Worm (Caenorhabditis elegans) whole organism, young adult: ENCODE results near the gene F55G7.1.

Experiments
- B0019.2 ChIP-seq: fragments of 200-800 bp; sonication (Bioruptor generic); conservative IDR thresholded peaks from 2 replicates; pipeline ENCODE4 v1.3.6; 2022; ENCODE audit warnings: missing genetic modification reagents, missing genetic modification characterization, missing compliant biosample characterization
- B0336.3 ChIP-seq: fragments of 200-800 bp; sonication (Bioruptor generic); IDR thresholded peaks from 2 replicates; pipeline ENCODE4 v1.3.6; 2022; ENCODE audit warnings: missing genetic modification characterization, missing compliant biosample characterization
- C06A6.2 ChIP-seq: fragments of 200-800 bp; sonication (Bioruptor generic); conservative IDR thresholded peaks from 2 replicates; pipeline ENCODE4 v1.3.6; 2022; ENCODE audit warnings: missing genetic modification characterization, missing compliant biosample characterization
- F10E7.11 ChIP-seq: sonication (generic microtip); optimal IDR thresholded peaks from 2 replicates; lab custom pipeline; 2017; ENCODE audit warnings: mild to moderate bottlenecking, missing genetic modification characterization, moderate library complexity, missing compliant biosample characterization
- F49E8.2 ChIP-seq: sonication (generic microtip); optimal IDR thresholded peaks from 3 replicates; lab custom pipeline; 2017; ENCODE audit warnings: missing genetic modification characterization, mild to moderate bottlenecking, missing compliant biosample characterization, antibody characterized with exemption, moderate library complexity; ENCODE audit not compliant: insufficient read depth
- F52B5.7 ChIP-seq: sonication (generic microtip); optimal IDR thresholded peaks from 2 replicates; lab custom pipeline; 2016; ENCODE audit warnings: mild to moderate bottlenecking, missing genetic modification characterization, missing compliant biosample characterization
- F55B11.4 ChIP-seq: sonication (generic microtip); optimal IDR thresholded peaks from 2 replicates; lab custom pipeline; 2016; ENCODE audit warnings: missing compliant biosample characterization, missing genetic modification characterization, borderline replicate concordance; ENCODE audit not compliant: insufficient read depth
- F57C9.4 ChIP-seq: sonication (generic microtip); optimal IDR thresholded peaks from 2 replicates; lab custom pipeline; 2017; ENCODE audit warnings: mild to moderate bottlenecking, missing genetic modification characterization, missing compliant biosample characterization
- K12H6.12 ChIP-seq: fragments of 200-800 bp; sonication (Bioruptor generic); optimal IDR thresholded peaks from 2 replicates; lab custom pipeline; 2018; ENCODE audit warnings: mild to moderate bottlenecking, missing genetic modification characterization, missing compliant biosample characterization
- T07F8.4 ChIP-seq: sonication (generic microtip); optimal IDR thresholded peaks from 2 replicates; lab custom pipeline; 2016; ENCODE audit warnings: mild to moderate bottlenecking, missing genetic modification characterization, moderate library complexity, missing compliant biosample characterization
- Y53G8AR.9 ChIP-seq: fragments of 200-800 bp; sonication (Bioruptor generic); conservative IDR thresholded peaks from 2 replicates; pipeline ENCODE4 v1.3.6; 2022; ENCODE audit warnings: missing genetic modification reagents, missing genetic modification characterization, missing compliant biosample characterization
- Y56A3A.18 ChIP-seq: fragments of 200-800 bp; sonication (Bioruptor generic); IDR thresholded peaks from 2 replicates; pipeline ENCODE4 v1.3.6; 2022; ENCODE audit warnings: missing genetic modification reagents, missing genetic modification characterization, missing compliant biosample characterization
- Y67H2A.10 ChIP-seq: fragments of 200-800 bp; sonication (Bioruptor generic); conservative IDR thresholded peaks from 2 replicates; pipeline ENCODE4 v1.3.6; 2022; ENCODE audit warnings: missing genetic modification reagents, missing genetic modification characterization, missing compliant biosample characterization
- Y79H2A.3 ChIP-seq: fragments of 200-800 bp; sonication (Bioruptor generic); conservative IDR thresholded peaks from 2 replicates; pipeline ENCODE4 v1.3.6; 2022; ENCODE audit warnings: missing genetic modification reagents, missing genetic modification characterization, missing compliant biosample characterization
- Y95B8A.8 ChIP-seq: fragments of 200-800 bp; sonication (Bioruptor generic); IDR thresholded peaks from 2 replicates; pipeline ENCODE4 v1.3.6; 2022; ENCODE audit warnings: missing genetic modification reagents, missing genetic modification characterization, missing compliant biosample characterization
- aptf-3 ChIP-seq: fragments of 200-800 bp; sonication (Bioruptor generic); IDR thresholded peaks from 2 replicates; pipeline ENCODE4 v1.3.6; 2022; ENCODE audit warnings: missing genetic modification characterization, missing compliant biosample characterization
- athp-1 ChIP-seq: sonication (generic microtip); optimal IDR thresholded peaks from 2 replicates; lab custom pipeline; 2017; ENCODE audit warnings: mild to moderate bottlenecking, missing genetic modification characterization, missing compliant biosample characterization
- bed-1 ChIP-seq: fragments of 200-800 bp; sonication (Bioruptor generic); IDR thresholded peaks from 2 replicates; pipeline ENCODE4 v1.3.6; 2022; ENCODE audit warnings: missing genetic modification reagents, missing genetic modification characterization, missing compliant biosample characterization
- ceh-27 ChIP-seq: fragments of 200-800 bp; sonication (Bioruptor generic); optimal IDR thresholded peaks from 2 replicates; lab custom pipeline; 2018; ENCODE audit warnings: mild to moderate bottlenecking, missing genetic modification characterization, moderate library complexity, missing compliant biosample characterization
- ceh-40 ChIP-seq: fragments of 200-800 bp; sonication (Bioruptor generic); IDR thresholded peaks from 2 replicates; pipeline ENCODE4 v1.3.6; 2022; ENCODE audit warnings: missing genetic modification characterization, missing compliant biosample characterization
- ceh-58 ChIP-seq: fragments of 200-800 bp; sonication (Bioruptor generic); IDR thresholded peaks from 2 replicates; pipeline ENCODE4 v1.3.6; 2022; ENCODE audit warnings: missing genetic modification characterization, missing compliant biosample characterization
- chd-7 ChIP-seq: sonication (generic microtip); optimal IDR thresholded peaks from 2 replicates; lab custom pipeline; 2016; ENCODE audit warnings: mild to moderate bottlenecking, missing genetic modification characterization, moderate library complexity, missing compliant biosample characterization
- egl-44 ChIP-seq: fragments of 200-800 bp; sonication (Bioruptor generic); IDR thresholded peaks from 2 replicates; pipeline ENCODE4 v1.3.6; 2022; ENCODE audit warnings: missing genetic modification reagents, missing genetic modification characterization, missing compliant biosample characterization
- egrh-3 ChIP-seq: fragments of 200-800 bp; sonication (Bioruptor generic); IDR thresholded peaks from 2 replicates; pipeline ENCODE4 v1.3.6; 2022; ENCODE audit warnings: missing genetic modification reagents, missing genetic modification characterization, missing compliant biosample characterization
- ekl-4 ChIP-seq: fragments of 200-800 bp; sonication (Bioruptor generic); IDR thresholded peaks from 2 replicates; pipeline ENCODE4 v1.3.6; 2022; ENCODE audit warnings: missing genetic modification reagents, missing genetic modification characterization, missing compliant biosample characterization
- him-1 ChIP-seq: sonication (generic microtip); optimal IDR thresholded peaks from 2 replicates; lab custom pipeline; 2016; ENCODE audit warnings: missing genotype, missing genetic modification reagents, missing genetic modification characterization, missing compliant biosample characterization
- hmg-20 ChIP-seq: fragments of 200-800 bp; sonication (Bioruptor generic); IDR thresholded peaks from 2 replicates; pipeline ENCODE4 v1.3.6; 2022; ENCODE audit warnings: missing genetic modification reagents, missing genetic modification characterization, missing compliant biosample characterization
- lin-26 ChIP-seq: fragments of 200-800 bp; sonication (Bioruptor generic); IDR thresholded peaks from 2 replicates; pipeline ENCODE4 v1.3.6; 2022; ENCODE audit warnings: missing genetic modification reagents, missing genetic modification characterization, missing compliant biosample characterization
- lin-40 ChIP-seq: sonication (generic microtip); optimal IDR thresholded peaks from 2 replicates; lab custom pipeline; 2016; ENCODE audit warnings: missing genetic modification characterization, mild to moderate bottlenecking, missing compliant biosample characterization, missing genotype, missing genetic modification reagents
- lin-54 ChIP-seq: fragments of 200-800 bp; sonication (Bioruptor generic); optimal IDR thresholded peaks from 2 replicates; lab custom pipeline; 2018; ENCODE audit warnings: mild to moderate bottlenecking, missing genetic modification characterization, missing compliant biosample characterization
- madf-10 ChIP-seq: sonication (generic microtip); optimal IDR thresholded peaks from 2 replicates; lab custom pipeline; 2016; ENCODE audit warnings: mild to moderate bottlenecking, missing genetic modification characterization, missing compliant biosample characterization
- madf-8 ChIP-seq: fragments of 200-800 bp; sonication (Bioruptor generic); conservative IDR thresholded peaks from 2 replicates; pipeline ENCODE4 v1.3.6; 2022; ENCODE audit warnings: missing genetic modification reagents, missing genetic modification characterization, missing compliant biosample characterization
- mcd-1 ChIP-seq: fragments of 200-800 bp; sonication (Bioruptor generic); IDR thresholded peaks from 2 replicates; pipeline ENCODE4 v1.3.6; 2022; ENCODE audit warnings: missing genetic modification reagents, missing genetic modification characterization, missing compliant biosample characterization
- nfya-1 ChIP-seq: sonication (generic microtip); optimal IDR thresholded peaks from 2 replicates; lab custom pipeline; 2017; ENCODE audit warnings: antibody characterized with exemption, missing compliant biosample characterization, missing genetic modification characterization, borderline replicate concordance; ENCODE audit not compliant: insufficient read depth
- nhr-80 ChIP-seq: sonication (generic microtip); optimal IDR thresholded peaks from 2 replicates; lab custom pipeline; 2016; ENCODE audit warnings: missing genetic modification characterization, missing compliant biosample characterization
- nhr-90 ChIP-seq: sonication (generic microtip); optimal IDR thresholded peaks from 2 replicates; lab custom pipeline; 2016; ENCODE audit warnings: missing genotype, mild to moderate bottlenecking, missing genetic modification characterization, missing compliant biosample characterization
- sdz-38 ChIP-seq: sonication (generic microtip); optimal IDR thresholded peaks from 2 replicates; lab custom pipeline; 2016; ENCODE audit warnings: missing genotype, missing genetic modification characterization, missing compliant biosample characterization
- sea-2 ChIP-seq: fragments of 200-800 bp; sonication (Bioruptor generic); IDR thresholded peaks from 2 replicates; pipeline ENCODE4 v1.3.6; 2022; ENCODE audit warnings: missing genetic modification characterization, missing compliant biosample characterization
- snpc-3.4 ChIP-seq: sonication (generic microtip); optimal IDR thresholded peaks from 2 replicates; lab custom pipeline; 2017; ENCODE audit warnings: missing genetic modification characterization, mild to moderate bottlenecking, missing compliant biosample characterization, antibody characterized with exemption, moderate library complexity, missing genotype, missing genetic modification reagents
- sptf-2 ChIP-seq: fragments of 200-800 bp; sonication (Bioruptor generic); optimal IDR thresholded peaks from 2 replicates; lab custom pipeline; 2018; ENCODE audit warnings: mild to moderate bottlenecking, missing genetic modification characterization, missing compliant biosample characterization
- tbp1 ChIP-seq: fragments of 200-800 bp; sonication (Bioruptor generic); optimal IDR thresholded peaks from 2 replicates; lab custom pipeline; 2018; ENCODE audit warnings: mild to moderate bottlenecking, missing genetic modification characterization, missing compliant biosample characterization
- unc-130 ChIP-seq: sonication (generic microtip); optimal IDR thresholded peaks from 2 replicates; lab custom pipeline; 2016; ENCODE audit warnings: missing genetic modification reagents, missing genetic modification characterization, missing compliant biosample characterization
- ztf-18 ChIP-seq: sonication (generic microtip); optimal IDR thresholded peaks from 2 replicates; lab custom pipeline; 2016; ENCODE audit warnings: missing genotype, mild to moderate bottlenecking, missing genetic modification characterization, missing compliant biosample characterization
- ztf-22 ChIP-seq: fragments of 200-800 bp; sonication (Bioruptor generic); optimal IDR thresholded peaks from 2 replicates; lab custom pipeline; 2018; ENCODE audit warnings: mild to moderate bottlenecking, missing genetic modification characterization, moderate library complexity, missing compliant biosample characterization

Gene F55G7.1

ce11 chrX:11962050-11962788, 38.0 kb downstream of the F55G7.1 start (continued):
- TF ChIP-seq nfya-1 (tag; lab: Kevin White, UChicago), result no peak
- no peak for TF ChIP-seq Y67H2A.10 (GFP tag; lab: Robert Waterston, UW)
- TF ChIP-seq nhr-80 (tag; lab: Kevin White, UChicago), result peak; percentile 94
- TF ChIP-seq K12H6.12 (tag; lab: Kevin White, UChicago), result no peak
- no peak for TF ChIP-seq sea-2 (GFP tag; lab: Robert Waterston, UW)
- TF ChIP-seq bed-1 (GFP tag; lab: Robert Waterston, UW), result no peak
- no peak for TF ChIP-seq B0336.3 (GFP tag; lab: Robert Waterston, UW)
- TF ChIP-seq ztf-22 (GFP tag; lab: Kevin White, UChicago), result peak; percentile 68
- TF ChIP-seq ceh-27 (GFP tag; lab: Kevin White, UChicago), result no peak
- no peak for TF ChIP-seq F49E8.2 (tag; lab: Kevin White, UChicago)
- TF ChIP-seq egl-44 (GFP tag; lab: Robert Waterston, UW), result no peak
- peak; percentile 9 for TF ChIP-seq madf-10 (tag; lab: Kevin White, UChicago)
- TF ChIP-seq F10E7.11 (tag; lab: Kevin White, UChicago), result no peak
- peak; percentile 22 for TF ChIP-seq chd-7 (tag; lab: Kevin White, UChicago)

ce11 chrX:11963659-11964058, 39.4 kb downstream of the F55G7.1 start:
- TF ChIP-seq nfya-1 (tag; lab: Kevin White, UChicago), result no peak
- no peak for TF ChIP-seq C06A6.2 (GFP tag; lab: Robert Waterston, UW)
- no peak for TF ChIP-seq nhr-90 (tag; lab: Kevin White, UChicago)
- TF ChIP-seq egrh-3 (GFP tag; lab: Robert Waterston, UW), result no peak
- TF ChIP-seq F55B11.4 (tag; lab: Kevin White, UChicago), result no peak
- TF ChIP-seq T07F8.4 (tag; lab: Kevin White, UChicago), result no peak
- no peak for TF ChIP-seq ztf-18 (tag; lab: Kevin White, UChicago)
- no peak for TF ChIP-seq lin-54 (GFP tag; lab: Kevin White, UChicago)
- no peak for TF ChIP-seq tbp1 (GFP tag; lab: Kevin White, UChicago)
- TF ChIP-seq Y79H2A.3, result no peak
- no peak for TF ChIP-seq ekl-4 (GFP tag; lab: Robert Waterston, UW)
- TF ChIP-seq him-1 (tag; lab: Kevin White, UChicago), result no peak
- no peak for TF ChIP-seq Y95B8A.8 (GFP tag; lab: Robert Waterston, UW)
- TF ChIP-seq sdz-38 (tag; lab: Kevin White, UChicago), result no peak

- TF ChIP-seq madf-8 (GFP tag; lab: Robert Waterston, UW), result no peak
- no peak for TF ChIP-seq hmg-20
- no peak for TF ChIP-seq B0019.2
- TF ChIP-seq mcd-1 (GFP tag; lab: Robert Waterston, UW), result no peak
- no peak for TF ChIP-seq ekl-4 (GFP tag; lab: Robert Waterston, UW)
- no peak for TF ChIP-seq Y53G8AR.9 (GFP tag; lab: Robert Waterston, UW)
- TF ChIP-seq F52B5.7, result no peak
- no peak for TF ChIP-seq F55B11.4 (tag; lab: Kevin White, UChicago)
- TF ChIP-seq ztf-22 (GFP tag; lab: Kevin White, UChicago), result no peak
- TF ChIP-seq sptf-2, result no peak
- no peak for TF ChIP-seq ceh-58 (GFP tag; lab: Robert Waterston, UW)
- no peak for TF ChIP-seq ceh-40 (GFP tag; lab: Robert Waterston, UW)
- TF ChIP-seq unc-130 (GFP tag; lab: Kevin White, UChicago), result no peak
- no peak for TF ChIP-seq F57C9.4
- no peak for TF ChIP-seq aptf-3
- no peak for TF ChIP-seq Y56A3A.18 (GFP tag; lab: Robert Waterston, UW)
- no peak for TF ChIP-seq athp-1 (tag; lab: Kevin White, UChicago)
- no peak for TF ChIP-seq lin-26 (GFP tag; lab: Robert Waterston, UW)
- peak; percentile 7 for TF ChIP-seq lin-40 (tag; lab: Kevin White, UChicago)
- no peak for TF ChIP-seq snpc-3.4
- no peak for TF ChIP-seq bed-1 (GFP tag; lab: Robert Waterston, UW)
- peak; percentile 81 for TF ChIP-seq nhr-80 (tag; lab: Kevin White, UChicago)
- no peak for TF ChIP-seq K12H6.12 (tag; lab: Kevin White, UChicago)
Observed at ce11 chrX:11964555-11964954, 40.3 kb downstream of the F55G7.1 start.
